Worm (Caenorhabditis elegans) whole organism, midembryonic: Measurements from ENCODE around the gene hrg-5.

ENCODE experiments used
- cog-1 ChIP-seq: sonication (generic microtip); optimal IDR thresholded peaks from 2 replicates; lab custom pipeline; 2016; ENCODE audit warnings: missing genetic modification characterization, missing compliant biosample characterization
- flt-1 ChIP-seq: fragments of 200-800 bp; sonication (Bioruptor generic); IDR thresholded peaks from 2 replicates; pipeline ENCODE4 v1.3.6; 2022; ENCODE audit warnings: missing genetic modification characterization, missing compliant biosample characterization
- med-1 ChIP-seq: sonication (generic microtip); optimal IDR thresholded peaks from 2 replicates; lab custom pipeline; 2017; ENCODE audit warnings: missing genetic modification characterization, mild to moderate bottlenecking, missing compliant biosample characterization, antibody characterized with exemption, missing genetic modification reagents; ENCODE audit not compliant: insufficient read depth
- ref-1 ChIP-seq: fragments of 200-800 bp; sonication (Bioruptor generic); conservative IDR thresholded peaks from 2 replicates; pipeline ENCODE4 v1.3.6; 2022; ENCODE audit warnings: missing genetic modification reagents, missing genetic modification characterization, missing compliant biosample characterization

- TF ChIP-seq cog-1 (tag; lab: Kevin White, UChicago) = no peak
- TF ChIP-seq flt-1 = no peak
- TF ChIP-seq ref-1 (GFP tag; lab: Robert Waterston, UW) = no peak
- TF ChIP-seq med-1 (GFP tag; lab: Kevin White, UChicago) = no peak
Observed at ce11 chrIV:11031640-11032039, 2.4 kb upstream of the hrg-5 start.
